Worm (Caenorhabditis elegans) whole organism, midembryonic: ENCODE data around the gene ncs-3.

ENCODE experiments used
- T22C8.4 ChIP-seq: fragments of 200-800 bp; sonication (Bioruptor generic); IDR thresholded peaks from 2 replicates; pipeline ENCODE4 v1.3.6; 2022; ENCODE audit warnings: missing genetic modification characterization, missing compliant biosample characterization
- cog-1 ChIP-seq: sonication (generic microtip); optimal IDR thresholded peaks from 2 replicates; lab custom pipeline; 2016; ENCODE audit warnings: missing genetic modification characterization, missing compliant biosample characterization
- flt-1 ChIP-seq: fragments of 200-800 bp; sonication (Bioruptor generic); IDR thresholded peaks from 2 replicates; pipeline ENCODE4 v1.3.6; 2022; ENCODE audit warnings: missing genetic modification characterization, missing compliant biosample characterization
- klf-2 ChIP-seq: fragments of 200-800 bp; sonication (Bioruptor generic); conservative IDR thresholded peaks from 2 replicates; pipeline ENCODE4 v1.3.6; 2022; ENCODE audit warnings: missing genetic modification reagents, missing genetic modification characterization, missing compliant biosample characterization
- med-1 ChIP-seq: sonication (generic microtip); optimal IDR thresholded peaks from 2 replicates; lab custom pipeline; 2017; ENCODE audit warnings: missing genetic modification characterization, mild to moderate bottlenecking, missing compliant biosample characterization, antibody characterized with exemption, missing genetic modification reagents; ENCODE audit not compliant: insufficient read depth
- ref-1 ChIP-seq: fragments of 200-800 bp; sonication (Bioruptor generic); conservative IDR thresholded peaks from 2 replicates; pipeline ENCODE4 v1.3.6; 2022; ENCODE audit warnings: missing genetic modification reagents, missing genetic modification characterization, missing compliant biosample characterization
- tab-1 ChIP-seq: fragments of 200-800 bp; sonication (Bioruptor generic); IDR thresholded peaks from 2 replicates; pipeline ENCODE4 v1.3.6; 2022; ENCODE audit warnings: missing genetic modification characterization, missing compliant biosample characterization
- ztf-29 ChIP-seq: fragments of 200-800 bp; sonication (Bioruptor generic); IDR thresholded peaks from 2 replicates; pipeline ENCODE4 v1.3.6; 2022; ENCODE audit warnings: missing genetic modification reagents, missing genetic modification characterization, missing compliant biosample characterization

- TF ChIP-seq ztf-29 (GFP tag; lab: Robert Waterston, UW) (no peak), tab-1 (GFP tag; lab: Robert Waterston, UW) (no peak), flt-1 (GFP tag; lab: Robert Waterston, UW) (no peak), med-1 (GFP tag; lab: Kevin White, UChicago) (no peak), klf-2 (GFP tag; lab: Robert Waterston, UW) (no peak), T22C8.4 (no peak), ref-1 (no peak), cog-1 (no peak)
Measured at ce11 chrX:1038347-1038746, 15.5 kb upstream of the ncs-3 start, which contains the start of gene F55A4.7.
